Fruit fly (Drosophila melanogaster) whole organism, embryonic: ENCODE measurements around the gene lectin-37Db.

Experiments
- ATbp ChIP-seq: fragments of 200-800 bp; sonication (Bioruptor generic); optimal IDR thresholded peaks from 2 replicates; lab custom pipeline; 2017; ENCODE audit warnings: missing biosample characterization, mild to moderate bottlenecking, missing genetic modification characterization, missing genetic modification reagents
- CG10209 ChIP-seq: fragments of 200-800 bp; sonication (Bioruptor generic); optimal IDR thresholded peaks from 3 replicates; lab custom pipeline; 2017; ENCODE audit warnings: missing biosample characterization, mild to moderate bottlenecking, missing genetic modification characterization, missing genetic modification reagents
- CG11695 ChIP-seq: fragments of 200-800 bp; sonication (Bioruptor generic); IDR thresholded peaks from 3 replicates; pipeline ENCODE4 v1.3.6; 2022; ENCODE audit warnings: missing biosample characterization, missing genetic modification characterization
- CG12071 ChIP-seq: fragments of 200-800 bp; sonication (Bioruptor generic); optimal IDR thresholded peaks from 3 replicates; lab custom pipeline; 2018; ENCODE audit warnings: missing biosample characterization, mild to moderate bottlenecking, missing genetic modification characterization
- CG13424 ChIP-seq: fragments of 200-800 bp; sonication (Bioruptor generic); optimal IDR thresholded peaks from 2 replicates; lab custom pipeline; 2019; ENCODE audit warnings: missing biosample characterization, mild to moderate bottlenecking, missing genetic modification characterization, moderate library complexity
- CG13894 ChIP-seq: fragments of 200-800 bp; sonication (Bioruptor generic); optimal IDR thresholded peaks from 3 replicates; lab custom pipeline; 2018; ENCODE audit warnings: missing biosample characterization, mild to moderate bottlenecking, missing genetic modification characterization, moderate library complexity
- CG14441 ChIP-seq: fragments of 200-800 bp; sonication (Bioruptor generic); IDR thresholded peaks from 2 replicates; pipeline ENCODE4 v1.3.6; 2022; ENCODE audit warnings: missing biosample characterization, missing genetic modification characterization
- CG15269 ChIP-seq: fragments of 200-800 bp; sonication (Bioruptor generic); optimal IDR thresholded peaks from 2 replicates; lab custom pipeline; 2018; ENCODE audit warnings: missing biosample characterization, mild to moderate bottlenecking, missing genetic modification characterization, moderate library complexity
- CG1603 ChIP-seq: fragments of 200-800 bp; sonication (Bioruptor generic); optimal IDR thresholded peaks from 2 replicates; lab custom pipeline; 2019; ENCODE audit warnings: missing biosample characterization, mild to moderate bottlenecking, missing genetic modification characterization, moderate library complexity
- CG1647 ChIP-seq: fragments of 200-800 bp; sonication (Bioruptor generic); optimal IDR thresholded peaks from 3 replicates; lab custom pipeline; 2016; ENCODE audit warnings: missing biosample characterization, missing genetic modification characterization
- CG1792 ChIP-seq: fragments of 200-800 bp; sonication (Bioruptor generic); optimal IDR thresholded peaks from 2 replicates; lab custom pipeline; 2016; ENCODE audit warnings: missing biosample characterization, missing genetic modification characterization
- CG18011 ChIP-seq: fragments of 200-800 bp; sonication (Bioruptor generic); optimal IDR thresholded peaks from 2 replicates; lab custom pipeline; 2017; ENCODE audit warnings: missing biosample characterization, missing genetic modification characterization, mild to moderate bottlenecking, moderate library complexity, missing genotype
- CG2116 ChIP-seq: fragments of 200-800 bp; sonication (Bioruptor generic); optimal IDR thresholded peaks from 3 replicates; lab custom pipeline; 2018; ENCODE audit warnings: missing biosample characterization, mild to moderate bottlenecking, missing genetic modification characterization
- CG2120 ChIP-seq: fragments of 200-800 bp; sonication (Bioruptor generic); optimal IDR thresholded peaks from 3 replicates; lab custom pipeline; 2016; ENCODE audit warnings: missing biosample characterization, missing genetic modification characterization
- CG2678 ChIP-seq: fragments of 200-800 bp; sonication (Bioruptor generic); optimal IDR thresholded peaks from 3 replicates; lab custom pipeline; 2019; ENCODE audit warnings: missing biosample characterization, mild to moderate bottlenecking, missing genetic modification characterization, moderate library complexity
- CG3065 ChIP-seq: fragments of 200-800 bp; sonication (Bioruptor generic); optimal IDR thresholded peaks from 2 replicates; lab custom pipeline; 2016; ENCODE audit warnings: missing biosample characterization, missing genetic modification characterization
- CG32767 ChIP-seq: fragments of 200-800 bp; sonication (Bioruptor generic); IDR thresholded peaks from 2 replicates; pipeline ENCODE4 v1.3.6; 2022; ENCODE audit warnings: missing biosample characterization, missing genetic modification characterization
- CG4730 ChIP-seq: fragments of 200-800 bp; sonication (Bioruptor generic); IDR thresholded peaks from 2 replicates; pipeline ENCODE4 v1.3.6; 2022; ENCODE audit warnings: missing biosample characterization, missing genetic modification characterization
- CG6254 ChIP-seq: fragments of 200-800 bp; sonication (Bioruptor generic); optimal IDR thresholded peaks from 3 replicates; lab custom pipeline; 2017; ENCODE audit warnings: mild to moderate bottlenecking, missing biosample characterization, missing genetic modification reagents, missing genetic modification characterization
- CG6765 ChIP-seq: fragments of 200-800 bp; sonication (Bioruptor generic); optimal IDR thresholded peaks from 3 replicates; lab custom pipeline; 2017; ENCODE audit warnings: missing biosample characterization, mild to moderate bottlenecking, missing genetic modification characterization
- CG8478 ChIP-seq: fragments of >200 bp; optimal IDR thresholded peaks from 2 replicates; lab custom pipeline; 2018
- CG8765 ChIP-seq: fragments of 200-800 bp; sonication (Bioruptor generic); IDR thresholded peaks from 2 replicates; pipeline ENCODE4 v1.3.6; 2022; ENCODE audit warnings: missing biosample characterization, missing genetic modification characterization
- CG8924 ChIP-seq: fragments of 200-800 bp; optimal IDR thresholded peaks from 3 replicates; lab custom pipeline; 2019; ENCODE audit warnings: missing biosample characterization, mild to moderate bottlenecking, missing genetic modification characterization, moderate library complexity
- CG9932 ChIP-seq: fragments of 200-800 bp; sonication (Bioruptor generic); IDR thresholded peaks from 2 replicates; pipeline ENCODE4 v1.3.6; 2022; ENCODE audit warnings: missing biosample characterization, missing genetic modification characterization
- D19A ChIP-seq: fragments of 200-800 bp; optimal IDR thresholded peaks from 3 replicates; lab custom pipeline; 2019; ENCODE audit warnings: missing biosample characterization, mild to moderate bottlenecking, missing genetic modification characterization, moderate library complexity
- Dek ChIP-seq: fragments of 200-800 bp; sonication (Bioruptor generic); optimal IDR thresholded peaks from 3 replicates; lab custom pipeline; 2019; ENCODE audit warnings: missing biosample characterization, mild to moderate bottlenecking, missing genetic modification characterization, moderate library complexity
- Drgx ChIP-seq: fragments of 200-800 bp; sonication (Bioruptor generic); IDR thresholded peaks from 2 replicates; pipeline ENCODE4 v1.3.6; 2022; ENCODE audit warnings: missing biosample characterization, missing genetic modification characterization
- Ets97D ChIP-seq: fragments of 200-800 bp; sonication (Bioruptor generic); optimal IDR thresholded peaks from 3 replicates; lab custom pipeline; 2016; ENCODE audit warnings: missing biosample characterization, missing genetic modification characterization
- Hmx ChIP-seq: fragments of 200-800 bp; sonication (Bioruptor generic); optimal IDR thresholded peaks from 2 replicates; lab custom pipeline; 2016; ENCODE audit warnings: missing biosample characterization, missing genetic modification characterization
- Hr39 ChIP-seq: fragments of >200 bp; optimal IDR thresholded peaks from 2 replicates; lab custom pipeline; 2017
- Hr51 ChIP-seq, 2 experiments: fragments of 200-800 bp; sonication (Bioruptor generic); optimal IDR thresholded peaks; 2 replicates in 1 of 2; 3 replicates in 1 of 2; lab custom pipeline; 2016 to 2018; ENCODE audit warnings: missing biosample characterization in 2 of 2, missing genetic modification characterization in 2 of 2, mild to moderate bottlenecking in 1 of 2, moderate library complexity in 1 of 2
- Hr78 ChIP-seq, 2 experiments: fragments of 200-800 bp in 1 of 2; fragments of >200 bp in 1 of 2; sonication (Bioruptor generic) in 1 of 2; optimal IDR thresholded peaks; 2 replicates each; lab custom pipeline; 2017 to 2019; ENCODE audit warnings: missing biosample characterization in 2 of 2, missing genetic modification characterization in 2 of 2, mild to moderate bottlenecking in 1 of 2, moderate library complexity in 1 of 2
- MTF-1 ChIP-seq: fragments of 200-800 bp; sonication (Bioruptor generic); optimal IDR thresholded peaks from 2 replicates; lab custom pipeline; 2018; ENCODE audit warnings: missing biosample characterization, mild to moderate bottlenecking, missing genetic modification characterization, borderline replicate concordance
- Neu2 ChIP-seq: fragments of 200-800 bp; sonication (Bioruptor generic); optimal IDR thresholded peaks from 3 replicates; lab custom pipeline; 2016; ENCODE audit warnings: missing biosample characterization, missing genetic modification characterization, borderline replicate concordance
- NfI ChIP-seq: fragments of 200-800 bp; sonication (Bioruptor generic); optimal IDR thresholded peaks from 3 replicates; lab custom pipeline; 2018; ENCODE audit warnings: missing biosample characterization, mild to moderate bottlenecking, missing genetic modification characterization, moderate library complexity
- Sox102F ChIP-seq: fragments of 200-800 bp; sonication (Bioruptor generic); optimal IDR thresholded peaks from 2 replicates; lab custom pipeline; 2018; ENCODE audit warnings: missing biosample characterization, mild to moderate bottlenecking, missing genetic modification characterization, moderate library complexity
- bcd ChIP-seq: fragments of 200-800 bp; sonication (Bioruptor generic); optimal IDR thresholded peaks from 2 replicates; lab custom pipeline; 2017; ENCODE audit warnings: missing biosample characterization, mild to moderate bottlenecking, missing genetic modification characterization
- fu2 ChIP-seq: fragments of 200-800 bp; sonication (Bioruptor generic); optimal IDR thresholded peaks from 2 replicates; lab custom pipeline; 2016; ENCODE audit warnings: missing biosample characterization, missing genetic modification characterization
- gsb-n ChIP-seq: fragments of 200-800 bp; sonication (Bioruptor generic); optimal IDR thresholded peaks from 3 replicates; lab custom pipeline; 2018; ENCODE audit warnings: missing biosample characterization, mild to moderate bottlenecking, missing genetic modification characterization
- klu ChIP-seq: fragments of 200-800 bp; sonication (Bioruptor generic); IDR thresholded peaks from 2 replicates; pipeline ENCODE4 v1.3.6; 2022; ENCODE audit warnings: missing biosample characterization, missing genetic modification characterization
- lab ChIP-seq: fragments of 200-800 bp; sonication (Bioruptor generic); optimal IDR thresholded peaks from 3 replicates; lab custom pipeline; 2017; ENCODE audit warnings: missing biosample characterization, missing genetic modification characterization, mild to moderate bottlenecking, moderate library complexity, missing genetic modification reagents
- lilli ChIP-seq: fragments of 200-800 bp; sonication (Bioruptor generic); optimal IDR thresholded peaks from 3 replicates; lab custom pipeline; 2016; ENCODE audit warnings: missing biosample characterization, missing genetic modification characterization
- mam ChIP-seq: fragments of 200-800 bp; sonication (Bioruptor generic); optimal IDR thresholded peaks from 3 replicates; lab custom pipeline; 2016; ENCODE audit warnings: missing biosample characterization, missing genetic modification characterization
- row ChIP-seq: fragments of 200-800 bp; sonication (Bioruptor generic); IDR thresholded peaks from 3 replicates; pipeline ENCODE4 v1.3.6; 2022; ENCODE audit warnings: missing biosample characterization, missing genetic modification characterization
- sens ChIP-seq: fragments of 200-800 bp; sonication (Bioruptor generic); peaks from one replicate; lab custom pipeline; 2016; ENCODE audit warnings: missing biosample characterization, missing genetic modification characterization
- shn ChIP-seq: fragments of 200-800 bp; sonication (Bioruptor generic); optimal IDR thresholded peaks from 3 replicates; lab custom pipeline; 2016; ENCODE audit warnings: missing biosample characterization, missing genetic modification characterization
- slbo ChIP-seq: fragments of 200-800 bp; sonication (Bioruptor generic); IDR thresholded peaks from 2 replicates; pipeline ENCODE4 v1.3.6; 2022; ENCODE audit warnings: missing biosample characterization, missing genetic modification characterization
- vvl ChIP-seq: fragments of 200-800 bp; sonication (Bioruptor generic); IDR thresholded peaks from 2 replicates; pipeline ENCODE4 v1.3.6; 2022; ENCODE audit warnings: missing biosample characterization, missing genetic modification characterization
- yki ChIP-seq: fragments of >200 bp; optimal IDR thresholded peaks from 3 replicates; lab custom pipeline; 2018
- zen2 ChIP-seq: fragments of 200-800 bp; sonication (Bioruptor generic); IDR thresholded peaks from 3 replicates; pipeline ENCODE4 v1.3.6; 2022; ENCODE audit warnings: missing biosample characterization, missing genetic modification characterization; ENCODE audit not compliant: partially characterized antibody

Gene lectin-37Db

dm6 chr2L:19397617-19398316, 21.1 kb upstream of the lectin-37Db start (continued):
- no peak for TF ChIP-seq Hr39 (lab: Kevin White, UChicago)
- 0 out of 2 replicates have a peak, but pooled peaks have one; percentile 13 for TF ChIP-seq Drgx (GFP tag; lab: Robert Waterston, UW)
- no peak for TF ChIP-seq CG3065 (GFP tag; lab: Kevin White, UChicago)
- peak; percentile 45; the same call in 1 of the 2 replicates for TF ChIP-seq CG9932 (GFP tag; lab: Robert Waterston, UW)
- peak; percentile 42 for TF ChIP-seq CG15269 (tag; lab: Kevin White, UChicago)
- TF ChIP-seq fu2 (GFP tag; lab: Kevin White, UChicago) = peak; percentile 16
- no peak for TF ChIP-seq gsb-n (tag; lab: Kevin White, UChicago)
- no peak for TF ChIP-seq CG14441 (GFP tag; lab: Robert Waterston, UW)
- peak; percentile 44 for TF ChIP-seq sens
- peak; percentile 5 for TF ChIP-seq bcd (GFP tag; lab: Kevin White, UChicago)
- TF ChIP-seq yki = peak; percentile 53
- TF ChIP-seq Hmx (GFP tag; lab: Kevin White, UChicago) = peak; percentile 26
- TF ChIP-seq CG8924 = peak; percentile 6
- no peak for TF ChIP-seq CG10209 (GFP tag; lab: Kevin White, UChicago)
- TF ChIP-seq mam (GFP tag; lab: Kevin White, UChicago) = peak; percentile 46
- no peak for TF ChIP-seq CG1647 (GFP tag; lab: Kevin White, UChicago)
- 0 out of 2 replicates have a peak, but pooled peaks have one; percentile 15 for TF ChIP-seq vvl
- no peak for TF ChIP-seq MTF-1 (GFP tag; lab: Kevin White, UChicago)
- TF ChIP-seq CG6765 = no peak
- TF ChIP-seq CG8765 (GFP tag; lab: Robert Waterston, UW) = no peak
- no peak for TF ChIP-seq klu (GFP tag; lab: Robert Waterston, UW)
- TF ChIP-seq Hr51 (GFP tag; optimal IDR thresholded peaks at IDR 0.05; lab: Kevin White, UChicago) = peak in 1 of 2 experiments; percentile 33
- peak; percentile 20 for TF ChIP-seq ATbp (GFP tag; lab: Kevin White, UChicago)
- TF ChIP-seq CG13424 (tag; lab: Kevin White, UChicago) = peak; percentile 40
- peak; percentile 66 for TF ChIP-seq CG2120 (GFP tag; lab: Kevin White, UChicago)
- TF ChIP-seq CG18011 (GFP tag; lab: Kevin White, UChicago) = no peak
- peak; percentile 39 for TF ChIP-seq lilli (GFP tag; lab: Kevin White, UChicago)
- TF ChIP-seq zen2 (GFP tag; lab: Robert Waterston, UW) = no peak
- no peak for TF ChIP-seq Neu2 (GFP tag; lab: Kevin White, UChicago)
- peak; percentile 16 for TF ChIP-seq shn
- peak; percentile 64 for TF ChIP-seq CG2678 (tag; lab: Kevin White, UChicago)
- no peak for TF ChIP-seq CG11695 (GFP tag; lab: Robert Waterston, UW)
- peak; percentile 39 for TF ChIP-seq slbo
- no peak for TF ChIP-seq Hr78 (GFP tag; optimal IDR thresholded peaks at IDR 0.05; lab: Kevin White, UChicago)
- peak; percentile 32 for TF ChIP-seq lab (GFP tag; lab: Kevin White, UChicago)
- no peak for TF ChIP-seq CG32767
- no peak for TF ChIP-seq CG13894 (tag; lab: Kevin White, UChicago)
- no peak for TF ChIP-seq CG8478 (lab: Kevin White, UChicago)
- TF ChIP-seq CG1792 = no peak
- TF ChIP-seq CG1603 (tag; lab: Kevin White, UChicago) = peak; percentile 13
- TF ChIP-seq CG6254 (GFP tag; lab: Kevin White, UChicago) = peak; percentile 3
- TF ChIP-seq D19A = no peak
- TF ChIP-seq Sox102F (GFP tag; lab: Kevin White, UChicago) = peak; percentile 22
- no peak for TF ChIP-seq Ets97D (GFP tag; lab: Kevin White, UChicago)
- no peak for TF ChIP-seq CG4730
- TF ChIP-seq CG2116 (GFP tag; lab: Kevin White, UChicago) = no peak
- no peak for TF ChIP-seq CG12071 (GFP tag; lab: Kevin White, UChicago)
- TF ChIP-seq row (GFP tag; lab: Robert Waterston, UW) = peak; percentile 52; the same call in 2 of the 3 replicates
- no peak for TF ChIP-seq Dek (tag; lab: Kevin White, UChicago)
- TF ChIP-seq NfI (GFP tag; lab: Kevin White, UChicago) = peak; percentile 12
